Worm (Caenorhabditis elegans) whole organism, L2 larva: Measurements from ENCODE around the gene nhr-102.

Experiments used
- C34F6.9 ChIP-seq: fragments of 150-350 bp; optimal IDR thresholded peaks from 2 replicates; lab custom pipeline; 2014; ENCODE audit warnings: missing biosample characterization, missing genetic modification characterization
- F13H6.1 ChIP-seq: sonication (generic microtip); optimal IDR thresholded peaks from 2 replicates; lab custom pipeline; 2016; ENCODE audit warnings: missing genetic modification characterization, missing compliant biosample characterization
- R02D3.7 ChIP-seq: fragments of 150-350 bp; optimal IDR thresholded peaks from 2 replicates; lab custom pipeline; 2014; ENCODE audit warnings: missing biosample characterization, missing genetic modification characterization
- Y55F3AM.14 ChIP-seq: fragments of 200-800 bp; sonication (Bioruptor generic); optimal IDR thresholded peaks from 2 replicates; lab custom pipeline; 2018; ENCODE audit warnings: mild to moderate bottlenecking, missing genetic modification characterization, missing compliant biosample characterization
- ZK546.5 ChIP-seq: sonication (generic microtip); optimal IDR thresholded peaks from 2 replicates; lab custom pipeline; 2017; ENCODE audit warnings: missing biosample characterization, missing genetic modification characterization
- alr-1 ChIP-seq: fragments of 150-350 bp; optimal IDR thresholded peaks from 2 replicates; lab custom pipeline; 2014; ENCODE audit warnings: missing biosample characterization, missing genetic modification characterization
- ama-1 ChIP-seq: fragments of 150-350 bp; optimal IDR thresholded peaks from 2 replicates; lab custom pipeline; 2018; ENCODE audit warnings: inconsistent platforms
- blmp-1 ChIP-seq: sonication (generic microtip); optimal IDR thresholded peaks from 2 replicates; lab custom pipeline; 2017; ENCODE audit warnings: missing genetic modification characterization, mild to moderate bottlenecking, missing compliant biosample characterization, antibody characterized with exemption, moderate library complexity; ENCODE audit not compliant: insufficient read depth
- ceh-16 ChIP-seq: fragments of 150-350 bp; optimal IDR thresholded peaks from 2 replicates; lab custom pipeline; 2014; ENCODE audit warnings: missing biosample characterization, missing genetic modification characterization
- ceh-82 ChIP-seq: fragments of 150-350 bp; optimal IDR thresholded peaks from 2 replicates; lab custom pipeline; 2014; ENCODE audit warnings: missing biosample characterization, missing genetic modification characterization
- crh-2 ChIP-seq: sonication (generic microtip); optimal IDR thresholded peaks from 2 replicates; lab custom pipeline; 2017; ENCODE audit warnings: missing biosample characterization, missing genetic modification characterization
- dmd-4 ChIP-seq: sonication (generic microtip); optimal IDR thresholded peaks from 2 replicates; lab custom pipeline; 2017; ENCODE audit warnings: missing biosample characterization, missing genetic modification characterization
- egl-27 ChIP-seq: sonication (generic microtip); optimal IDR thresholded peaks from 3 replicates; lab custom pipeline; 2017; ENCODE audit warnings: missing biosample characterization, missing genetic modification reagents, missing genetic modification characterization
- elt-3 ChIP-seq: sonication (generic microtip); optimal IDR thresholded peaks from 2 replicates; lab custom pipeline; 2017; ENCODE audit warnings: missing biosample characterization, missing genetic modification characterization
- fos-1 ChIP-seq: fragments of 150-350 bp; optimal IDR thresholded peaks from 2 replicates; lab custom pipeline; 2014; ENCODE audit warnings: missing biosample characterization, missing genetic modification characterization
- gmeb-1 ChIP-seq: fragments of 150-350 bp; optimal IDR thresholded peaks from 2 replicates; lab custom pipeline; 2014; ENCODE audit warnings: missing biosample characterization, missing genetic modification characterization
- lin-11 ChIP-seq: fragments of 150-350 bp; sonication (generic microtip); optimal IDR thresholded peaks from 2 replicates; lab custom pipeline; 2014; ENCODE audit warnings: missing biosample characterization, missing genetic modification characterization, inconsistent platforms, mixed read lengths
- lin-39 ChIP-seq: fragments of 150-350 bp; optimal IDR thresholded peaks from 2 replicates; lab custom pipeline; 2014; ENCODE audit warnings: missing biosample characterization, missing genetic modification reagents, missing genetic modification characterization
- lsy-2 ChIP-seq, 2 experiments: fragments of 150-350 bp in 1 of 2; sonication (generic microtip) in 1 of 2; optimal IDR thresholded peaks; 2 replicates each; lab custom pipeline; 2014 to 2017; ENCODE audit warnings: missing biosample characterization in 2 of 2, missing genetic modification characterization in 2 of 2
- mab-5 ChIP-seq: fragments of 150-350 bp; optimal IDR thresholded peaks from 2 replicates; lab custom pipeline; 2014; ENCODE audit warnings: missing biosample characterization, missing genetic modification characterization
- mbf-1 ChIP-seq: sonication (generic microtip); optimal IDR thresholded peaks from 2 replicates; lab custom pipeline; 2017; ENCODE audit warnings: missing biosample characterization, missing genetic modification characterization
- mdl-1 ChIP-seq, 2 experiments: fragments of 150-350 bp in 1 of 2; sonication (generic microtip) in 1 of 2; optimal IDR thresholded peaks; 2 replicates each; lab custom pipeline; 2017; ENCODE audit warnings: missing biosample characterization in 2 of 2, missing genetic modification characterization in 2 of 2
- nhr-10 ChIP-seq: sonication (generic microtip); optimal IDR thresholded peaks from 2 replicates; lab custom pipeline; 2017; ENCODE audit warnings: missing biosample characterization, missing genetic modification characterization
- nhr-11 ChIP-seq: fragments of 150-350 bp; optimal IDR thresholded peaks from 2 replicates; lab custom pipeline; 2014; ENCODE audit warnings: missing biosample characterization, missing genetic modification characterization
- nhr-12 ChIP-seq: fragments of 150-350 bp; optimal IDR thresholded peaks from 2 replicates; lab custom pipeline; 2014; ENCODE audit warnings: missing biosample characterization, missing genetic modification characterization
- nhr-129 ChIP-seq: fragments of 150-350 bp; optimal IDR thresholded peaks from 2 replicates; lab custom pipeline; 2014; ENCODE audit warnings: missing biosample characterization, missing genetic modification characterization
- nhr-21 ChIP-seq: fragments of 150-350 bp; optimal IDR thresholded peaks from 2 replicates; lab custom pipeline; 2014; ENCODE audit warnings: missing biosample characterization, missing genetic modification characterization
- nhr-23 ChIP-seq: fragments of 150-350 bp; optimal IDR thresholded peaks from 2 replicates; lab custom pipeline; 2014; ENCODE audit warnings: missing biosample characterization, missing genetic modification reagents, missing genetic modification characterization
- nhr-25 ChIP-seq: fragments of 150-350 bp; sonication (generic microtip); optimal IDR thresholded peaks from 3 replicates; lab custom pipeline; 2014; ENCODE audit warnings: missing biosample characterization, missing genetic modification characterization
- nhr-6 ChIP-seq: fragments of 150-350 bp; optimal IDR thresholded peaks from 2 replicates; lab custom pipeline; 2014; ENCODE audit warnings: missing biosample characterization, missing genetic modification characterization
- nhr-77 ChIP-seq: fragments of 150-350 bp; optimal IDR thresholded peaks from 2 replicates; lab custom pipeline; 2014; ENCODE audit warnings: missing biosample characterization, missing genetic modification characterization
- peb-1 ChIP-seq: fragments of 150-350 bp; optimal IDR thresholded peaks from 2 replicates; lab custom pipeline; 2014; ENCODE audit warnings: missing biosample characterization, missing genetic modification characterization
- sem-4 ChIP-seq: fragments of 150-350 bp; optimal IDR thresholded peaks from 2 replicates; lab custom pipeline; 2014; ENCODE audit warnings: missing biosample characterization, missing genetic modification reagents, missing genetic modification characterization
- skn-1 ChIP-seq: sonication (generic microtip); optimal IDR thresholded peaks from 2 replicates; lab custom pipeline; 2017; ENCODE audit warnings: missing biosample characterization, missing genetic modification characterization
- sma-3 ChIP-seq: sonication (generic microtip); optimal IDR thresholded peaks from 2 replicates; lab custom pipeline; 2016; ENCODE audit warnings: missing genetic modification reagents, missing genetic modification characterization, missing compliant biosample characterization
- sma-9 ChIP-seq, 2 experiments: fragments of 150-350 bp in 1 of 2; sonication (generic microtip) in 1 of 2; optimal IDR thresholded peaks; 2 replicates each; lab custom pipeline; 2014 to 2016; ENCODE audit warnings: missing genetic modification characterization in 2 of 2, mild to moderate bottlenecking in 1 of 2, missing biosample characterization in 1 of 2, missing compliant biosample characterization in 1 of 2, missing genetic modification reagents in 1 of 2, moderate library complexity in 1 of 2
- unc-39 ChIP-seq: fragments of 150-350 bp; optimal IDR thresholded peaks from 2 replicates; lab custom pipeline; 2014; ENCODE audit warnings: missing biosample characterization, missing genetic modification characterization
- unc-55 ChIP-seq: fragments of 150-350 bp; sonication (generic microtip); optimal IDR thresholded peaks from 3 replicates; lab custom pipeline; 2014; ENCODE audit warnings: missing biosample characterization, missing genetic modification reagents, missing genetic modification characterization
- unc-62 ChIP-seq: fragments of 150-350 bp; optimal IDR thresholded peaks from 2 replicates; lab custom pipeline; 2014; ENCODE audit warnings: missing biosample characterization, missing genetic modification reagents, missing genetic modification characterization
- zag-1 ChIP-seq: fragments of 150-350 bp; optimal IDR thresholded peaks from 2 replicates; lab custom pipeline; 2014; ENCODE audit warnings: missing biosample characterization, missing genetic modification characterization
- ztf-11 ChIP-seq: sonication (generic microtip); optimal IDR thresholded peaks from 2 replicates; lab custom pipeline; 2017; ENCODE audit warnings: missing biosample characterization, missing genetic modification characterization
- ztf-4 ChIP-seq: fragments of 150-350 bp; optimal IDR thresholded peaks from 2 replicates; lab custom pipeline; 2014; ENCODE audit warnings: missing biosample characterization, missing genetic modification characterization

nhr-102 gene

DNA sequence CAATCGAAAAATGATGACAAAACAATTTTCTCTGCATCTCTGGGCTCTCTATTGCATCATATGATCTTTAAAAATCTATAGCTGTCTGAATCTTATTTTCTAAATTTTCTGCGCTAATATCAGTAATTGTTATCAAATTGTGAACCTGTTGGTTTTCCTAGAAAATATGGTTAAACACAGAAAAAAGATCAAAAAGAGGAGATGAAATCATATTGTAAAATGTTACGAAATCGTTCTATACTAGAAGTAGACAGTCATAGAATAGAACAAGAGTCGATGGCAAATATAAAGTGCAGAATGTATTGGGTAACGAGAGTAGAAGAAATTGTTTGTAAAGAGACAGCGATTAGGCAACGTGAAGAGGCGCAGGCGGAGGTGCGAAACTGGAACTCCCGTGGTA lies 4.5 kb upstream of the nhr-102 start (continued):
- TF ChIP-seq nhr-11 (tag; lab: Kevin White, UChicago) (no peak), nhr-6 (tag; lab: Kevin White, UChicago) (peak; percentile 14), F13H6.1 (tag; lab: Kevin White, UChicago) (peak; percentile 57), ceh-16 (no peak), nhr-21 (tag; lab: Kevin White, UChicago) (peak; percentile 57)

DNA sequence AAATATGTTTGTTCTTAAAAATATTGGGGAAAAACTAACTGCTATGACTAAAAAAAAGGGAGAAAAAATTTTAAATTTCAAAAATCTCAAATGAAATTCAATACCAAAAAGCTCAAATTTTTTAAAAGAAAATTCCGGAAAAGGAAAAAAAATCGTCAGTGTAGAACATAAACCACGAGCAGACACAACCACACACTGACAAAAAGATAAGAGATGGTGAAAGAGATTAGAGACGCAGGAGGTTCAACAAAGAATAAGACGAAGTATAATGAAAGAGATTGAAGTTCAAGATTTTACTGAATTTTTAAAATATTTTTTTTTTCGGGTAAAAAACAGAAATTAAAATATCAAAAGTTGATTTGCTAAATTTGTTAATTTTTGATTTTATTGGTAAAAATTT lies 3.8 kb upstream of the nhr-102 start:
- TF ChIP-seq nhr-77 (tag; lab: Kevin White, UChicago): no peak
- no peak for TF ChIP-seq nhr-21 (tag; lab: Kevin White, UChicago)
- no peak for TF ChIP-seq dmd-4 (tag; lab: Kevin White, UChicago)
- no peak for TF ChIP-seq ztf-4 (tag; lab: Kevin White, UChicago)
- peak; percentile 76 for TF ChIP-seq fos-1 (tag; lab: Kevin White, UChicago)
- TF ChIP-seq egl-27: no peak
- no peak for TF ChIP-seq crh-2
- no peak for TF ChIP-seq unc-62 (GFP tag; lab: Kevin White, UChicago)
- no peak for TF ChIP-seq nhr-12 (tag; lab: Kevin White, UChicago)
- TF ChIP-seq zag-1: no peak
- no peak for TF ChIP-seq elt-3 (tag; lab: Kevin White, UChicago)
- TF ChIP-seq R02D3.7 (tag; lab: Kevin White, UChicago): no peak
- peak; percentile 20 for TF ChIP-seq sma-9 (GFP tag; optimal IDR thresholded peaks at IDR 0.05; lab: Kevin White, UChicago)
- no peak for TF ChIP-seq sma-9 (tag; optimal IDR thresholded peaks at IDR 0.05; lab: Kevin White, UChicago)
- TF ChIP-seq mdl-1 (tag; optimal IDR thresholded peaks at IDR 0.05; lab: Kevin White, UChicago): no peak
- TF ChIP-seq Y55F3AM.14 (GFP tag; lab: Kevin White, UChicago): peak; percentile 1
- TF ChIP-seq lsy-2 (tag; optimal IDR thresholded peaks at IDR 0.05; lab: Kevin White, UChicago): no peak
- no peak for TF ChIP-seq ZK546.5 (tag; lab: Kevin White, UChicago)
- TF ChIP-seq nhr-129 (tag; lab: Kevin White, UChicago): no peak
- TF ChIP-seq nhr-11 (tag; lab: Kevin White, UChicago): no peak
- TF ChIP-seq ama-1 (lab: Kevin White, UChicago): no peak

DNA sequence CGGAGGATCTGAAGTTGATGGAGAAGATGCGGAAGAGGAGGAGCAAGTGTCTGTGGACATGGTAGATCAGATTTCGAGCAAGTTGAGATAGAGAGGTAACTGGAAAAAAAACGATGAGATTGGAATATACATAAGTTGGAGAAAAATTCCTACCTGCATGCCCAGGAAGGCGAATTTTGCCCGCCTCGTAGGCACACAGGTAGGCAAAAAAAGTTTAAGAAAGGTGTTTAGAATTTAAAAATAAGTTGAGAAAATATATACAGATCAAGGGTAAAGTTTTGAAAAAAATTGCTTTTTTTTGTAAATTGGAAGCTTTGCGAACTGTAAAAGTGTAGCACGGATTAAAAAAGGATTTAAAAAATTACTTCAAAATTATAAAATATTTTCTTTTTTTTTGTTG lies 3.3 kb upstream of the nhr-102 start, which contains the start of gene nhr-84:
Gene nhr-84, minus strand, starts transcription at position 101 of the 400 bp plus-strand sequence.
- TF ChIP-seq skn-1 (tag; lab: Kevin White, UChicago): no peak
- no peak for TF ChIP-seq ZK546.5 (tag; lab: Kevin White, UChicago)
- TF ChIP-seq unc-39 (tag; lab: Kevin White, UChicago): no peak
- no peak for TF ChIP-seq mbf-1 (tag; lab: Kevin White, UChicago)
- TF ChIP-seq nhr-129 (tag; lab: Kevin White, UChicago): no peak
- TF ChIP-seq sem-4 (tag; lab: Kevin White, UChicago): no peak
- TF ChIP-seq alr-1 (tag; lab: Kevin White, UChicago): no peak
- no peak for TF ChIP-seq egl-27
- no peak for TF ChIP-seq elt-3 (tag; lab: Kevin White, UChicago)
- no peak for TF ChIP-seq crh-2
- TF ChIP-seq C34F6.9 (tag; lab: Kevin White, UChicago): no peak
- no peak for TF ChIP-seq blmp-1 (tag; lab: Kevin White, UChicago)
- TF ChIP-seq mab-5 (tag; lab: Kevin White, UChicago): no peak
- no peak for TF ChIP-seq nhr-77 (tag; lab: Kevin White, UChicago)
- no peak for TF ChIP-seq sma-9 (GFP tag; optimal IDR thresholded peaks at IDR 0.05; lab: Kevin White, UChicago)
- TF ChIP-seq sma-9 (tag; optimal IDR thresholded peaks at IDR 0.05; lab: Kevin White, UChicago): no peak
- no peak for TF ChIP-seq R02D3.7 (tag; lab: Kevin White, UChicago)

DNA sequence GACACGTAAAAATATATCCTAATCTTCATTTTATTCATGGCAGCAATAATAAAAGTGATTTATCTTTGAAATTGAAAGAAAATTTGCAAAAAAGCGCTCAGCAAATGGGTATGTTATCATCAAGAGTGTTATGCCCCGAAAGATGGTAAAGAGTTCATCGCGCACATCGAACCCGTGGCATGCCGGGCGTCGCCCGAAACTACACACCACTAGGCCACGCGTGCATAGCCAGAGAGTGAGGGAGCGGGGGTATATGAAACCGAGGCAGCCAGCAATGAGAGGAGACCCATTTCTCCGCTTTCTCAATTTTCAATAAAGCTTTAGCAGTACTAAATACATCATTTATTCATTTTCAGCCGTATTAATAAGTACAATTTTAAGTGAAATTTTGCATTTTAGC lies 2.4 kb downstream of the nhr-102 start:
- TF ChIP-seq lsy-2 (tag; optimal IDR thresholded peaks at IDR 0.05; lab: Kevin White, UChicago) (peak in 1 of 2 experiments; percentile 51), F13H6.1 (tag; lab: Kevin White, UChicago) (peak; percentile 70), ceh-16 (no peak), nhr-23 (tag; lab: Kevin White, UChicago) (no peak), sma-9 (GFP tag; optimal IDR thresholded peaks at IDR 0.05; lab: Kevin White, UChicago) (peak; percentile 85), sma-9 (tag; optimal IDR thresholded peaks at IDR 0.05; lab: Kevin White, UChicago) (no peak), ceh-82 (peak; percentile 71), sem-4 (tag; lab: Kevin White, UChicago) (no peak), mbf-1 (tag; lab: Kevin White, UChicago) (no peak), peb-1 (tag; lab: Kevin White, UChicago) (no peak), unc-62 (GFP tag; lab: Kevin White, UChicago) (no peak), ztf-11 (no peak), unc-55 (GFP tag; lab: Kevin White, UChicago) (peak; percentile 78), skn-1 (tag; lab: Kevin White, UChicago) (no peak), nhr-21 (tag; lab: Kevin White, UChicago) (peak; percentile 73), nhr-129 (tag; lab: Kevin White, UChicago) (peak; percentile 83), nhr-77 (tag; lab: Kevin White, UChicago) (no peak), alr-1 (tag; lab: Kevin White, UChicago) (no peak), mdl-1 (tag; optimal IDR thresholded peaks at IDR 0.05; lab: Kevin White, UChicago) (no peak), crh-2 (peak; percentile 62), zag-1 (no peak), elt-3 (tag; lab: Kevin White, UChicago) (no peak), fos-1 (tag; lab: Kevin White, UChicago) (peak; percentile 65), ZK546.5 (tag; lab: Kevin White, UChicago) (no peak), sma-3 (GFP tag; lab: Kevin White, UChicago) (peak; percentile 39), lin-39 (tag; lab: Kevin White, UChicago) (no peak), lin-11 (tag; lab: Kevin White, UChicago) (peak; percentile 80), C34F6.9 (tag; lab: Kevin White, UChicago) (peak; percentile 46), nhr-10 (no peak), nhr-12 (tag; lab: Kevin White, UChicago) (no peak), gmeb-1 (peak; percentile 68), dmd-4 (tag; lab: Kevin White, UChicago) (no peak), nhr-25 (tag; lab: Kevin White, UChicago) (no peak)
